Worm (Caenorhabditis elegans): ENCODE data around the gene drr-2.

ce11 chrIII:13630708-13631107 lies 12.7 kb downstream of the drr-2 start, which contains the start of gene arrd-17:
- TF ChIP-seq zag-1 (tag; optimal IDR thresholded peaks at IDR 0.05) (no peak), skn-1 (tag; optimal IDR thresholded peaks at IDR 0.05) (no peak), lin-13 (GFP tag; optimal IDR thresholded peaks at IDR 0.05) (no peak), ZK546.5 (tag; optimal IDR thresholded peaks at IDR 0.05) (no peak), nhr-25 (tag; optimal IDR thresholded peaks at IDR 0.05) (no peak), unc-62 (GFP tag; optimal IDR thresholded peaks at IDR 0.05) (no peak), nhr-11 (tag; optimal IDR thresholded peaks at IDR 0.05) (no peak), lsy-2 (tag; optimal IDR thresholded peaks at IDR 0.05) (no peak)

Measured in whole organism, L2 larva.